Worm (Caenorhabditis elegans): Measurements from ENCODE around the gene Y66D12A.16.

Gene Y66D12A.16

DNA sequence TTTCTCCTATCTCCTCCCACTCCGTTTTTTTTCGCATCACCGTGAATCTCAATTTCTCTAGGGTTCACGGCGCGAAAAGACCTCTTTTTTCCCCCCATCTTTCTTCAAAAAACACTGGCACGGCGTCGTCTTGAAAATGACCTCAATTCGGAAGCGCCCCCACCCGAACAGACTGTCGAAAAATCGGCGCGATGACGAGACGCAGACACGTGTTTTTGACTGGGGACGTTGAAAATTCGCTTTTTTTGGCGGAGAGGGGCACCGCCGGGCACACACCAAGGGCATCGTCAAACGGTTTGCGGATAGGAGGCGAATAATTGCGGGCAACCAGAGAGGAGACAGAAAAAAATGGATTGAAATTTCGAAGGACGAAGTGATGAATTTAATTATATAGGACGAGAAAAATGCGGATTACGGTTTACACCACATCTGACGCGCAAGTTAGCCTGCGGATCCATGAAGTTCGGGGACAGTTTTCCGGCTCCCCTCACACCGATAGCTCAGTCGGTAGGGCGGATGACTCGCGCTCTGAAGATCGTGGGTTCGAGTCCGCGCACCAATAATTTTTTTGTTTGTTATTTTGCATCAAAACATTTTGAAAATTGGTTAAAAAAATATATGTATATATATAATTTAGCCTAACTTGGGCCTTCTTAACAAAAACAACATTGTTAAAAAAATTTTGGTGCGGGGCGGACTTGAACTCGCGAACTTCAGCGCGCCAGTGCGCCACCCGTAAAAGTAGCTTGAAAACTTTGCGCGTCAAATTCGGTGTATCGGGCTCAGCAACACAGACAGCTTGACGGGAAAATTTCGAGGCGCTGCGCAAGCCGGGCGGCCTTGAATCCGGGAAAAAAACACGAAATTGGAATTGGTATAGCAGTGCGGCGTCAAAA, 44.6 kb upstream of the Y66D12A.16 start:
- TF ChIP-seq ceh-58 (GFP tag; IDR thresholded peaks at IDR 0.05), result no peak
- TF ChIP-seq D2030.7 (GFP tag; IDR thresholded peaks at IDR 0.05), result no peak
- TF ChIP-seq zfh-2 (GFP tag; conservative IDR thresholded peaks at IDR 0.05), result 0 out of 2 replicates have a peak, but pooled peaks have one; percentile 49
- peak; percentile 6 for TF ChIP-seq lsl-1 (GFP tag; optimal IDR thresholded peaks at IDR 0.05)
- peak; percentile 20 for TF ChIP-seq B0261.1 (tag; optimal IDR thresholded peaks at IDR 0.05)
- peak; percentile 73 for TF ChIP-seq tbp1 (GFP tag; optimal IDR thresholded peaks at IDR 0.05)
- TF ChIP-seq nhr-27 (tag; optimal IDR thresholded peaks at IDR 0.05), result no peak
- no peak for TF ChIP-seq rpc-1 (optimal IDR thresholded peaks at IDR 0.05)
- TF ChIP-seq rpc-1 (tag; optimal IDR thresholded peaks at IDR 0.05), result peak; percentile 56
- TF ChIP-seq ZK185.1 (tag; optimal IDR thresholded peaks at IDR 0.05; ENCODE audit: poor library complexity, severe bottlenecking), result no peak
- no peak for TF ChIP-seq fkh-3 (tag; optimal IDR thresholded peaks at IDR 0.05)
- TF ChIP-seq gei-17 (GFP tag; optimal IDR thresholded peaks at IDR 0.05), result no peak

DNA sequence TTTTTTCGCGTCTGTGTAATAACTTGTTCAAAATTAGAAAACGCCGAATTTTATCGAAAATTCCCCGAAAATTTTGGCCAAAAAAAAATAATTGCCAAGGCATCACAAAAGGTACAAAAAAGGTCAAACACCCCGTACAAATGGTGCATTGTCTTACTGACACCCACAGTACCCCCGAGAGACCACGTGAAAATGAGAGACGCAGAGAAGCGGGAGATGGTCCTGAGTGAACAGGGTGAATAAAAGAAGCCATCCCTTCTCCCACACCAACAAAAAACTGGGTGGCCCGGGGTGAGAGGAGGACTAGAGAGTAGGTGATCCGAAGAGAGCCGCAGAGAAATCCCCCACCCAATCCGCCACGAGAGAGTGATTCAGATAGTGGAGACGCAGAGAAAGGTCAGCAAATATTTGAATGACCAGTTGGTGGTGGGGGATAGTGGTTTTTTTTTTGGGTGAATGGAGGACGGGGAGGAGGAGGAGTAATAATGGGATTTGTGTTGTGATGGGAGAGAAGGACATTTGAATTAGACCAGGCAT, 42.0 kb upstream of the Y66D12A.16 start:
- TF ChIP-seq nhr-27 (tag; optimal IDR thresholded peaks at IDR 0.05), result no peak
- TF ChIP-seq Y53F4B.3 (GFP tag; IDR thresholded peaks at IDR 0.05), result no peak
- TF ChIP-seq lsl-1 (GFP tag; optimal IDR thresholded peaks at IDR 0.05), result no peak
- no peak for TF ChIP-seq ama-1 (optimal IDR thresholded peaks at IDR 0.05)
- no peak for TF ChIP-seq ama-1 (GFP tag; optimal IDR thresholded peaks at IDR 0.05)
- TF ChIP-seq unc-130 (GFP tag; optimal IDR thresholded peaks at IDR 0.05), result no peak
- peak; percentile 55 for TF ChIP-seq zfh-2 (GFP tag; conservative IDR thresholded peaks at IDR 0.05)
- no peak for TF ChIP-seq cebp-1 (GFP tag; IDR thresholded peaks at IDR 0.05)
- no peak for TF ChIP-seq cebp-1 (tag; optimal IDR thresholded peaks at IDR 0.05)
- no peak for TF ChIP-seq F55B11.4 (tag; optimal IDR thresholded peaks at IDR 0.05; ENCODE audit: borderline replicate concordance, insufficient read depth)
- TF ChIP-seq aptf-2 (GFP tag; conservative IDR thresholded peaks at IDR 0.05), result no peak
- TF ChIP-seq nhr-120 (GFP tag; IDR thresholded peaks at IDR 0.05), result no peak
- TF ChIP-seq bed-2 (GFP tag; IDR thresholded peaks at IDR 0.05), result no peak
- TF ChIP-seq F23B12.7 (tag; optimal IDR thresholded peaks at IDR 0.05; ENCODE audit: insufficient read depth), result no peak
- TF ChIP-seq hmg-1.2 (GFP tag; IDR thresholded peaks at IDR 0.05), result peak; percentile 44; the same call in 1 of the 2 replicates
- TF ChIP-seq lin-26 (GFP tag; IDR thresholded peaks at IDR 0.05), result no peak

DNA sequence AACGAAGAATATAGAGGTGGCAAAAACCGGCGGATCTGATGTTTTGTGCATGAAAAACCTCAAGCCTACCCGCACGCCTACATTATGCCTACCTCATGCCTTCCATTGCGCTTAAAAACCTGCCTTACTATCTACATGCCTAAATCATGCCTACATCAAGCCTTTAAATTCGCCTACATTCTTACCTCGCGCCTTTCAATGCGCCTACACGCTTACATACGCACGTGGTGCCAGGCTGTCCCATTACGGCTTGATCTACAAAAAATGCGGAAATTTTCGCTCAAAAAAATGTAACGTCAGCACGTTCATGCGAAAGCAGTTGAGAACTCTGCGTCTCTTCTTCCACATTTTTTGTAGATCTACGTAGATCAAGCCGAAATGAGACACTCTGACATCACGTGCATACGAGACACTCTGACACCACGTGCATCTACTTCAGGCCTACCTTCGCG, 39.2 kb upstream of the Y66D12A.16 start, which contains the start of gene fbxa-220:
Gene fbxa-220, minus strand, starts transcription at position 51 of the 452 bp plus-strand sequence.
- TF ChIP-seq nhr-120 (GFP tag; IDR thresholded peaks at IDR 0.05), result no peak
- TF ChIP-seq T26A5.8 (tag; optimal IDR thresholded peaks at IDR 0.05), result no peak
- TF ChIP-seq F22D6.2 (tag; optimal IDR thresholded peaks at IDR 0.05), result no peak
- TF ChIP-seq akir-1 (GFP tag; optimal IDR thresholded peaks at IDR 0.05), result no peak
- no peak for TF ChIP-seq aptf-2 (GFP tag; conservative IDR thresholded peaks at IDR 0.05)
- TF ChIP-seq egl-18 (GFP tag; IDR thresholded peaks at IDR 0.05), result no peak
- TF ChIP-seq hsf-1 (GFP tag; IDR thresholded peaks at IDR 0.05), result no peak
- TF ChIP-seq ceh-79 (tag; optimal IDR thresholded peaks at IDR 0.05), result no peak
- TF ChIP-seq ztf-26 (tag; optimal IDR thresholded peaks at IDR 0.05), result no peak
- no peak for TF ChIP-seq snpc-1.3 (tag; optimal IDR thresholded peaks at IDR 0.05; ENCODE audit: insufficient read depth)
- no peak for TF ChIP-seq hmg-1.2 (GFP tag; IDR thresholded peaks at IDR 0.05)
- no peak for TF ChIP-seq unc-62 (GFP tag; optimal IDR thresholded peaks at IDR 0.05)
- TF ChIP-seq zim-3 (tag; optimal IDR thresholded peaks at IDR 0.05), result no peak
- no peak for TF ChIP-seq hlh-12 (tag; optimal IDR thresholded peaks at IDR 0.05)
- no peak for TF ChIP-seq B0336.3 (GFP tag; IDR thresholded peaks at IDR 0.05)
- no peak for TF ChIP-seq unc-130 (GFP tag; optimal IDR thresholded peaks at IDR 0.05)
- TF ChIP-seq xnd-1 (tag; optimal IDR thresholded peaks at IDR 0.05), result no peak
- TF ChIP-seq snpc-3.4 (tag; optimal IDR thresholded peaks at IDR 0.05), result no peak
- TF ChIP-seq tbx-9 (tag; optimal IDR thresholded peaks at IDR 0.05; ENCODE audit: borderline replicate concordance), result no peak
